Worm (Caenorhabditis elegans): ENCODE data around the gene Y58A7A.2.

Y58A7A.2 gene

ce11 chrV:5104934-5105333 lies 33.0 kb upstream of the Y58A7A.2 start, which contains the start of gene srab-2:
srab-2 (minus strand) TSS chrV:5105034.
- no peak for TF ChIP-seq flh-1 (GFP tag; optimal IDR thresholded peaks at IDR 0.05)
- TF ChIP-seq lin-32 (GFP tag; optimal IDR thresholded peaks at IDR 0.05) = no peak
- no peak for TF ChIP-seq tbx-8 (GFP tag; optimal IDR thresholded peaks at IDR 0.05)
- no peak for TF ChIP-seq drap-1 (GFP tag; optimal IDR thresholded peaks at IDR 0.05)
- TF ChIP-seq lsy-2 (tag; optimal IDR thresholded peaks at IDR 0.05) = no peak
- TF ChIP-seq elt-3 (tag; optimal IDR thresholded peaks at IDR 0.05) = no peak
- TF ChIP-seq unc-39 (tag; optimal IDR thresholded peaks at IDR 0.05) = no peak
- no peak for TF ChIP-seq ceh-43 (GFP tag; optimal IDR thresholded peaks at IDR 0.05)
- TF ChIP-seq nhr-12 (tag; optimal IDR thresholded peaks at IDR 0.05) = no peak

DNA sequence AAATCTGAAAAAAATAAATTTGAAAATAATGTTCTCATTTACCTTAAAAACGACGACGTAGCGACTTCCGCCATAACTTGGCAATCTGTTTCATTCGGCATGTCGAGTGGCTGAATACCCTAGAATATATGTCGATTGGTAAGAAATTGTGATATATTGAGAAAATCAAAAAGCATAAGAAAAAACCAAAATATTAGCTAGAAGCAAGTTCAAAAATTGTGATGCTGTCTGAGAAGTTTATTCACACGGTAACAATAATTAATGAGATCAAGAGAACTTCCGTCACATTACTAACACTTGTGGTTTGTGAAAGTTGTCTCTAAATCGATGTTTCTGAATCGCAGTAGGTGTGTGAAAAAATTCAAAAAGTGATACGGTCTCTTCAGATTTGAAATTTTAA lies 30.0 kb upstream of the Y58A7A.2 start, which contains the start of gene srab-1:
srab-1 (minus strand) TSS at position 101 of the 400 bp plus-strand sequence.
- TF ChIP-seq unc-62 (GFP tag; optimal IDR thresholded peaks at IDR 0.05) (no peak), unc-120 (tag; optimal IDR thresholded peaks at IDR 0.05; ENCODE audit: poor library complexity, severe bottlenecking) (no peak), ces-1 (GFP tag; optimal IDR thresholded peaks at IDR 0.05) (no peak), lin-13 (tag; optimal IDR thresholded peaks at IDR 0.05) (no peak), lin-32 (GFP tag; optimal IDR thresholded peaks at IDR 0.05) (no peak), flh-1 (GFP tag; optimal IDR thresholded peaks at IDR 0.05) (no peak), mls-2 (tag; optimal IDR thresholded peaks at IDR 0.05) (no peak), M03D4.4 (tag; optimal IDR thresholded peaks at IDR 0.05) (no peak), cnd-1 (tag; optimal IDR thresholded peaks at IDR 0.05) (no peak), sptf-1 (tag; optimal IDR thresholded peaks at IDR 0.05) (no peak), blmp-1 (tag; optimal IDR thresholded peaks at IDR 0.05) (no peak), lsy-2 (tag; optimal IDR thresholded peaks at IDR 0.05) (no peak), elt-1 (tag; optimal IDR thresholded peaks at IDR 0.05; ENCODE audit: borderline replicate concordance, insufficient read depth) (no peak)

DNA sequence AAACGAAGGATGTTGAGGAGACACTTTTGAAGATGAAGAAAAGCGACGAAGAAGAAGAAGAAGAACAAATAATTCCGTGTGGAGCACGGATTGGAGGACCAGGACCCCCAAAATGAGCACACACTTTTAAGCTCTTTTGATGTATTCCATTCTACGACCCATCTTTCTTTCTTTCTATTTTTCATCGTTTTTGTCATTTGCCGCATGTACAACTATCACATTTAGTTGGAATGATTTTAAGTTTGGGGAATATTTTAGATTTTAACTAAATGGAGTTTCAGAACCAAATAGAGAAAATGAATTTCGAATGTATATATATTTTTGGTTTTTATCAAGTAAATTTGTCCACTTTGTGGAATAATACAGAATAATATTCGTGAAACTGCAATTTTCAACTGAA lies 26.9 kb upstream of the Y58A7A.2 start, which contains the start of gene unc-46:
unc-46 (minus strand) TSS at position 101 of the 400 bp plus-strand sequence.
- TF ChIP-seq mab-5 (tag; optimal IDR thresholded peaks at IDR 0.05) (no peak), lsy-2 (tag; optimal IDR thresholded peaks at IDR 0.05) (no peak), pha-4 (tag; optimal IDR thresholded peaks at IDR 0.05) (no peak), ceh-83 (GFP tag; optimal IDR thresholded peaks at IDR 0.05) (no peak), blmp-1 (tag; optimal IDR thresholded peaks at IDR 0.05) (no peak), sem-2 (GFP tag; optimal IDR thresholded peaks at IDR 0.05) (no peak), elt-1 (tag; optimal IDR thresholded peaks at IDR 0.05; ENCODE audit: borderline replicate concordance, insufficient read depth) (no peak), nhr-12 (tag; optimal IDR thresholded peaks at IDR 0.05) (no peak), bed-3 (GFP tag; optimal IDR thresholded peaks at IDR 0.05) (no peak), elt-3 (tag; optimal IDR thresholded peaks at IDR 0.05) (no peak), sptf-1 (tag; optimal IDR thresholded peaks at IDR 0.05) (no peak), ceh-43 (GFP tag; optimal IDR thresholded peaks at IDR 0.05) (no peak), ceh-39 (tag; optimal IDR thresholded peaks at IDR 0.05) (no peak), snpc-4 (tag; optimal IDR thresholded peaks at IDR 0.05) (no peak), nhr-76 (tag; optimal IDR thresholded peaks at IDR 0.05) (no peak)

DNA sequence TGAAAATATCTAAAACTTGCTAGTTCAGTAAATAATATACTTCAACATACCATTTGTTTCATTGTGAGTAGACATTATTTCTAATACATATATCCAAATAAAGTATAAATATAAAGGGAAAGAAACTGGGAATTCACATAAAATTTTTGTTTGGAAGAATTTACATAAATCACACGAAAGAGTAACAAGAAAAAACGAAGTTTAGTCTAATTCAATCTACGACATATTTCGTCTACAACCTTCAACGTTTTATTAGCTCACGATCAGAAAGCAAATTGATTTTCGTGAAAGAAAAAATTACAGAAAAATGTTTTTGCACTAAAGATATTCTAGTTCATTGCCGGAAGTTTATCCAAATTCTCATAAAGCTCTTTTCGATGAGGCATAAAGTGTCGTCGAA lies 25.1 kb upstream of the Y58A7A.2 start, which contains the start of gene C04F5.2:
C04F5.2 (minus strand) TSS at position 101 of the 400 bp plus-strand sequence.
- TF ChIP-seq nhr-12 (tag; optimal IDR thresholded peaks at IDR 0.05) (no peak), ztf-11 (tag; optimal IDR thresholded peaks at IDR 0.05) (no peak), snpc-4 (tag; optimal IDR thresholded peaks at IDR 0.05) (no peak), unc-39 (tag; optimal IDR thresholded peaks at IDR 0.05) (no peak), flh-1 (GFP tag; optimal IDR thresholded peaks at IDR 0.05) (no peak), bed-3 (GFP tag; optimal IDR thresholded peaks at IDR 0.05) (no peak), unc-120 (tag; optimal IDR thresholded peaks at IDR 0.05; ENCODE audit: poor library complexity, severe bottlenecking) (no peak), elt-3 (tag; optimal IDR thresholded peaks at IDR 0.05) (no peak), ceh-39 (tag; optimal IDR thresholded peaks at IDR 0.05) (no peak)

DNA sequence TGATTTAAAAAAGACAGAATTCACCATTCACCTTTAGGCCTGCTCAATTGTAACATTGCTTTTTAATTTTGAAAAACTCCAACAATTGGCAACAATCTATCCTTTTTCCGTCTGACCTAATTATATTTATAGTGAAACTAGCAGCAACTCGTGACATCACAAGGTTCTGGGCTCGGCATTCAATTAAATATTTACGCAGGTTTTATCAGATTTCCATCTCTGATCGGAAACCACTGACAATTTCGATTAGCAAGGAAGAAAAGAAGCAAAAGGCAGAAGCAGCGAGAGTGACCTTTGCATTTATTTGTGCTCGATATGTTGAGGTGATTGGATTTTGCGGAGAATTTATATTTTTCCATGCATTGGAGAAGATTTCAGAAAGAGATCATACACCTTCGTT lies 18.4 kb upstream of the Y58A7A.2 start:
- TF ChIP-seq ztf-11 (tag; optimal IDR thresholded peaks at IDR 0.05) (no peak), unc-120 (tag; optimal IDR thresholded peaks at IDR 0.05; ENCODE audit: poor library complexity, severe bottlenecking) (no peak), M03D4.4 (tag; optimal IDR thresholded peaks at IDR 0.05) (no peak), hlh-1 (tag; optimal IDR thresholded peaks at IDR 0.05) (no peak), nhr-28 (tag; optimal IDR thresholded peaks at IDR 0.05) (no peak), ceh-39 (tag; optimal IDR thresholded peaks at IDR 0.05) (no peak), lin-13 (tag; optimal IDR thresholded peaks at IDR 0.05) (no peak), zip-8 (tag; optimal IDR thresholded peaks at IDR 0.05) (no peak), sptf-1 (tag; optimal IDR thresholded peaks at IDR 0.05) (no peak), nhr-12 (tag; optimal IDR thresholded peaks at IDR 0.05) (no peak), snpc-4 (tag; optimal IDR thresholded peaks at IDR 0.05) (no peak), flh-1 (GFP tag; optimal IDR thresholded peaks at IDR 0.05) (no peak), pha-4 (tag; optimal IDR thresholded peaks at IDR 0.05) (no peak), mep-1 (tag; optimal IDR thresholded peaks at IDR 0.05) (no peak), nhr-237 (tag; optimal IDR thresholded peaks at IDR 0.05) (no peak), nhr-2 (tag; optimal IDR thresholded peaks at IDR 0.05) (no peak), cnd-1 (tag; optimal IDR thresholded peaks at IDR 0.05) (no peak)

Data from whole organism, mixed stage, embryonic.